Fruit fly (Drosophila melanogaster) whole organism, embryonic: Measurements from ENCODE around the gene chic.

ENCODE experiments used
- Adf1 ChIP-seq: fragments of 200-800 bp; sonication (Bioruptor generic); IDR thresholded peaks from 2 replicates; pipeline ENCODE4 v1.3.6; 2022; ENCODE audit warnings: missing biosample characterization, missing genetic modification characterization
- BEAF-32 ChIP-seq: fragments of 200-800 bp; sonication (Bioruptor generic); optimal IDR thresholded peaks from 3 replicates; lab custom pipeline; 2017; ENCODE audit warnings: missing biosample characterization, missing genetic modification characterization, mild to moderate bottlenecking, moderate library complexity, missing genetic modification reagents
- CG14014 ChIP-seq: fragments of 200-800 bp; sonication (Bioruptor generic); IDR thresholded peaks from 2 replicates; pipeline ENCODE4 v1.3.6; 2022; ENCODE audit warnings: missing biosample characterization, missing genetic modification characterization
- CG14965 ChIP-seq: fragments of 200-800 bp; sonication (Bioruptor generic); optimal IDR thresholded peaks from 2 replicates; lab custom pipeline; 2016; ENCODE audit warnings: missing biosample characterization, missing genetic modification characterization, borderline replicate concordance
- CG2120 ChIP-seq: fragments of 200-800 bp; sonication (Bioruptor generic); optimal IDR thresholded peaks from 3 replicates; lab custom pipeline; 2016; ENCODE audit warnings: missing biosample characterization, missing genetic modification characterization
- CG2202 ChIP-seq: fragments of 200-800 bp; sonication (Bioruptor generic); optimal IDR thresholded peaks from 2 replicates; lab custom pipeline; 2018; ENCODE audit warnings: missing biosample characterization, mild to moderate bottlenecking, missing genetic modification characterization
- CG34422 ChIP-seq: fragments of 200-800 bp; sonication (Bioruptor generic); IDR thresholded peaks from 3 replicates; pipeline ENCODE4 v1.3.6; 2022; ENCODE audit warnings: missing biosample characterization, missing genetic modification characterization
- CG3838 ChIP-seq: fragments of 200-800 bp; sonication (Bioruptor generic); optimal IDR thresholded peaks from 3 replicates; lab custom pipeline; 2016; ENCODE audit warnings: missing biosample characterization, missing genetic modification characterization
- CG3995 ChIP-seq: fragments of 200-800 bp; sonication (Bioruptor generic); optimal IDR thresholded peaks from 3 replicates; lab custom pipeline; 2016; ENCODE audit warnings: missing biosample characterization, missing genetic modification characterization
- CG5180 ChIP-seq: fragments of 200-800 bp; sonication (Bioruptor generic); optimal IDR thresholded peaks from 3 replicates; lab custom pipeline; 2017; ENCODE audit warnings: missing biosample characterization, missing genetic modification characterization, mild to moderate bottlenecking, moderate library complexity, missing genetic modification reagents
- CG7928 ChIP-seq: fragments of 200-800 bp; sonication (Bioruptor generic); optimal IDR thresholded peaks from 2 replicates; lab custom pipeline; 2017; ENCODE audit warnings: missing biosample characterization, mild to moderate bottlenecking, missing genetic modification characterization
- CG9797 ChIP-seq: fragments of 200-800 bp; sonication (Bioruptor generic); optimal IDR thresholded peaks from 3 replicates; lab custom pipeline; 2018; ENCODE audit warnings: missing biosample characterization, mild to moderate bottlenecking, missing genetic modification characterization
- CTCF ChIP-seq: fragments of 200-800 bp; sonication (Bioruptor generic); optimal IDR thresholded peaks from 2 replicates; lab custom pipeline; 2017; ENCODE audit warnings: missing biosample characterization, mild to moderate bottlenecking, missing genetic modification characterization, moderate library complexity
- Deaf1 ChIP-seq: fragments of 200-800 bp; optimal IDR thresholded peaks from 3 replicates; lab custom pipeline; 2019; ENCODE audit warnings: missing biosample characterization, mild to moderate bottlenecking, missing genetic modification characterization, moderate library complexity
- Dp ChIP-seq: fragments of 200-800 bp; sonication (Bioruptor generic); optimal IDR thresholded peaks from 2 replicates; lab custom pipeline; 2018; ENCODE audit warnings: missing biosample characterization, mild to moderate bottlenecking, missing genetic modification characterization, moderate library complexity
- ERR ChIP-seq: fragments of 200-800 bp; sonication (Bioruptor generic); optimal IDR thresholded peaks from 2 replicates; lab custom pipeline; 2016; ENCODE audit warnings: missing biosample characterization, missing genetic modification characterization
- HLH4C ChIP-seq: fragments of 200-800 bp; sonication (Bioruptor generic); IDR thresholded peaks from 3 replicates; pipeline ENCODE4 v1.3.6; 2022; ENCODE audit warnings: missing biosample characterization, missing genetic modification characterization; ENCODE audit not compliant: partially characterized antibody
- Hmx ChIP-seq: fragments of 200-800 bp; sonication (Bioruptor generic); optimal IDR thresholded peaks from 2 replicates; lab custom pipeline; 2016; ENCODE audit warnings: missing biosample characterization, missing genetic modification characterization
- Lim3 ChIP-seq: fragments of 200-800 bp; sonication (Bioruptor generic); IDR thresholded peaks from 2 replicates; pipeline ENCODE4 v1.3.6; 2022; ENCODE audit warnings: missing biosample characterization, missing genetic modification characterization
- Lpt ChIP-seq: fragments of >200 bp; optimal IDR thresholded peaks from 2 replicates; lab custom pipeline; 2018; ENCODE audit warnings: missing biosample characterization, missing genetic modification characterization
- MESR4 ChIP-seq: fragments of 200-800 bp; sonication (Bioruptor generic); optimal IDR thresholded peaks from 2 replicates; lab custom pipeline; 2018; ENCODE audit warnings: missing biosample characterization, mild to moderate bottlenecking, missing genetic modification characterization, moderate library complexity
- Scr ChIP-seq: fragments of 200-800 bp; sonication (Bioruptor generic); IDR thresholded peaks from 2 replicates; pipeline ENCODE4 v1.3.6; 2022; ENCODE audit warnings: missing biosample characterization, missing genetic modification characterization; ENCODE audit not compliant: partially characterized antibody
- Sin3A ChIP-seq: fragments of >200 bp; optimal IDR thresholded peaks from 2 replicates; lab custom pipeline; 2018
- Sox102F ChIP-seq: fragments of 200-800 bp; sonication (Bioruptor generic); optimal IDR thresholded peaks from 2 replicates; lab custom pipeline; 2018; ENCODE audit warnings: missing biosample characterization, mild to moderate bottlenecking, missing genetic modification characterization, moderate library complexity
- Trl ChIP-seq, 3 experiments: fragments of >200 bp in 2 of 3; fragments of 200-800 bp in 1 of 3; sonication (Bioruptor generic) in 1 of 3; optimal IDR thresholded peaks; 2 replicates in 1 of 3; 3 replicates in 2 of 3; lab custom pipeline; 2016 to 2017; ENCODE audit warnings: missing biosample characterization in 1 of 3, missing genetic modification characterization in 1 of 3
- Xrp1 ChIP-seq: fragments of 200-800 bp; sonication (Bioruptor generic); IDR thresholded peaks from 2 replicates; pipeline ENCODE4 v1.3.6; 2022; ENCODE audit warnings: missing biosample characterization, missing genetic modification characterization
- al ChIP-seq: fragments of 200-800 bp; sonication (Bioruptor generic); IDR thresholded peaks from 2 replicates; pipeline ENCODE4 v1.3.6; 2022; ENCODE audit warnings: missing biosample characterization, missing genetic modification characterization
- cad ChIP-seq: fragments of >200 bp; optimal IDR thresholded peaks from 2 replicates; lab custom pipeline; 2017; ENCODE audit warnings: missing biosample characterization, missing genetic modification characterization
- cg ChIP-seq: fragments of 200-800 bp; sonication (Bioruptor generic); optimal IDR thresholded peaks from 3 replicates; lab custom pipeline; 2019; ENCODE audit warnings: missing biosample characterization, mild to moderate bottlenecking, missing genetic modification characterization, moderate library complexity
- ci ChIP-seq: fragments of 200-800 bp; sonication (Bioruptor generic); IDR thresholded peaks from 3 replicates; pipeline ENCODE4 v1.3.6; 2022; ENCODE audit warnings: missing biosample characterization, missing genetic modification characterization
- crc ChIP-seq: fragments of 200-800 bp; sonication (Bioruptor generic); optimal IDR thresholded peaks from 2 replicates; lab custom pipeline; 2016; ENCODE audit warnings: missing biosample characterization, missing genetic modification characterization
- ems ChIP-seq: fragments of 200-800 bp; sonication (Bioruptor generic); optimal IDR thresholded peaks from 3 replicates; lab custom pipeline; 2016; ENCODE audit warnings: missing biosample characterization, missing genetic modification characterization
- fd3F ChIP-seq: fragments of 200-800 bp; sonication (Bioruptor generic); optimal IDR thresholded peaks from 2 replicates; lab custom pipeline; 2018; ENCODE audit warnings: missing biosample characterization, mild to moderate bottlenecking, missing genetic modification characterization, moderate library complexity
- fd64A ChIP-seq: fragments of 200-800 bp; sonication (Bioruptor generic); optimal IDR thresholded peaks from 3 replicates; lab custom pipeline; 2018; ENCODE audit warnings: missing biosample characterization, mild to moderate bottlenecking, missing genetic modification characterization
- gce ChIP-seq: fragments of 200-800 bp; sonication (Bioruptor generic); IDR thresholded peaks from 3 replicates; pipeline ENCODE4 v1.3.6; 2022; ENCODE audit warnings: missing biosample characterization, missing genetic modification characterization
- gro ChIP-seq: fragments of 200-800 bp; sonication (Bioruptor generic); optimal IDR thresholded peaks from 2 replicates; lab custom pipeline; 2016; ENCODE audit warnings: missing biosample characterization, missing genetic modification characterization
- gsb ChIP-seq: fragments of 200-800 bp; sonication (Bioruptor generic); IDR thresholded peaks from 2 replicates; pipeline ENCODE4 v1.3.6; 2022; ENCODE audit warnings: missing biosample characterization, missing genetic modification characterization
- jigr1 ChIP-seq: fragments of 200-800 bp; sonication (Bioruptor generic); IDR thresholded peaks from 3 replicates; pipeline ENCODE4 v1.3.6; 2022; ENCODE audit warnings: missing biosample characterization, missing genetic modification characterization
- jing ChIP-seq: fragments of 200-800 bp; sonication (Bioruptor generic); optimal IDR thresholded peaks from 2 replicates; lab custom pipeline; 2018; ENCODE audit warnings: missing biosample characterization, mild to moderate bottlenecking, missing genetic modification characterization
- jumu ChIP-seq: fragments of 200-800 bp; sonication (Bioruptor generic); optimal IDR thresholded peaks from 3 replicates; lab custom pipeline; 2016; ENCODE audit warnings: missing biosample characterization, missing genetic modification characterization
- nerfin-1 ChIP-seq: fragments of 200-800 bp; sonication (Bioruptor generic); optimal IDR thresholded peaks from 3 replicates; lab custom pipeline; 2019; ENCODE audit warnings: missing biosample characterization, mild to moderate bottlenecking, missing genetic modification characterization, moderate library complexity
- p53 ChIP-seq: fragments of 200-800 bp; sonication (Bioruptor generic); optimal IDR thresholded peaks from 2 replicates; lab custom pipeline; 2016; ENCODE audit warnings: missing biosample characterization, missing genetic modification characterization
- rib ChIP-seq: fragments of 200-800 bp; sonication (Bioruptor generic); IDR thresholded peaks from 2 replicates; pipeline ENCODE4 v1.3.6; 2022; ENCODE audit warnings: missing biosample characterization, missing genetic modification characterization
- seq ChIP-seq: fragments of 200-800 bp; sonication (Bioruptor generic); IDR thresholded peaks from 2 replicates; pipeline ENCODE4 v1.3.6; 2022; ENCODE audit warnings: missing biosample characterization, missing genetic modification characterization
- sim ChIP-seq: fragments of 200-800 bp; sonication (Bioruptor generic); IDR thresholded peaks from 2 replicates; pipeline ENCODE4 v1.3.6; 2022; ENCODE audit warnings: missing biosample characterization, missing genetic modification characterization
- sna ChIP-seq: fragments of 200-800 bp; sonication (Bioruptor generic); IDR thresholded peaks from 2 replicates; pipeline ENCODE4 v1.3.6; 2022; ENCODE audit warnings: missing biosample characterization, missing genetic modification characterization; ENCODE audit not compliant: partially characterized antibody
- stwl ChIP-seq: fragments of 200-800 bp; sonication (Bioruptor generic); optimal IDR thresholded peaks from 3 replicates; lab custom pipeline; 2018; ENCODE audit warnings: missing biosample characterization, mild to moderate bottlenecking, missing genetic modification characterization, moderate library complexity
- wek ChIP-seq: fragments of 200-800 bp; sonication (Bioruptor generic); optimal IDR thresholded peaks from 3 replicates; lab custom pipeline; 2018; ENCODE audit warnings: missing biosample characterization, mild to moderate bottlenecking, missing genetic modification characterization, moderate library complexity
- zen ChIP-seq: fragments of 200-800 bp; sonication (Bioruptor generic); optimal IDR thresholded peaks from 3 replicates; lab custom pipeline; 2018; ENCODE audit warnings: missing biosample characterization, mild to moderate bottlenecking, missing genetic modification characterization, moderate library complexity

Gene chic

DNA sequence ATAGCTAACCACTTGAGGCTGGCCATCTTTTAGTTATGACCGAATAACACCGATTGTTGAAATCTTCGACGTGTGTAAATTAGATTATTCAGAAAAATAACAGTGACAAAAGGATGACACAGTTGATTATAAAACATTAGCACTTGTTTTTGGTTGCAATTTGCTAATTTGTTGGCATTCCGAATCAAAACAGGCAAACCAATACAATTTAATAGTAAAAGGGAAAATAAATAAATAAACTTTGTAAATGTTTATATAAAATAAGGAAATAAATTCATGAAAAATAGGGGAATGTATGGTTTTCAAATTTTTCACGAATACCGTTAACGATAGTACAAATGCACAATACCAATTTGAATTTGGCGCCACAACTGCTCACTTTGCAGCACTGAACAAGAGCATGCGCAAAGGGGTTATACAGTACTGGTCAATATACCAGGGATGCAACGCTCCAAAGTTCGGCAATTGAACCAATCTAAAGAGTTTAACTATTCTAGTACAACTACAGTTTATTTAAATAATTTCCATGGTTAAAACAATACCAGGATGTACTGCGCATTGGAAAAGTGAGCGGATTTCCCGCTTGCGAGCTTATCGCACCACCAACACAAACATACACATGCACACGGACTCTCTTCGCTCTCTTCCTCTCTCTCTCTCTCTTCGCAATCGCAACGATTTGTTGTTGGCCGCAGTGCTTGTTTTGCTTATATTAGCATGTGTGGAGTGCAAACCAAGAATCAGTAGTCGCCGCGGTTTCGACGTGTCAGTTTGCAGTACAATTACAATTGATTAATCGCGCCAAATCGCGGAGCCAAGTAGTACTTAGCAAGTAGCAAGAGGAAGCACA lies 37.4 kb downstream of the chic start, which contains the start of the genes Sfp26Ad and Gpdh1 (continued):
- TF ChIP-seq p53 (GFP tag; lab: Kevin White, UChicago) (peak; percentile 38), crc (GFP tag; lab: Kevin White, UChicago) (peak; percentile 63), CG34422 (GFP tag; lab: Robert Waterston, UW) (peak; percentile 60; the same call in 2 of the 3 replicates), CG3995 (GFP tag; lab: Kevin White, UChicago) (peak; percentile 50), Xrp1 (GFP tag; lab: Robert Waterston, UW) (peak; percentile 74), stwl (tag; lab: Kevin White, UChicago) (peak; percentile 85), ems (peak; percentile 87), Deaf1 (peak; percentile 42), CG2202 (tag; lab: Kevin White, UChicago) (peak; percentile 12), sim (GFP tag; lab: Robert Waterston, UW) (peak; percentile 32; the same call in 1 of the 2 replicates), nerfin-1 (peak; percentile 35), wek (peak; percentile 99), jing (peak; percentile 21), rib (GFP tag; lab: Robert Waterston, UW) (no peak; the same call in none of the 2 replicates), Lim3 (no peak), CG9797 (GFP tag; lab: Kevin White, UChicago) (peak; percentile 54), CG3838 (GFP tag; lab: Kevin White, UChicago) (peak; percentile 18), Dp (peak; percentile 99), Scr (GFP tag; lab: Robert Waterston, UW) (peak; percentile 63), jigr1 (no peak), seq (GFP tag; lab: Robert Waterston, UW) (peak; percentile 58; the same call in 1 of the 2 replicates), Adf1 (GFP tag; lab: Robert Waterston, UW) (peak; percentile 63; the same call in 1 of the 2 replicates), Sox102F (peak; percentile 65), Hmx (GFP tag; lab: Kevin White, UChicago) (peak; percentile 6), CG14014 (GFP tag; lab: Robert Waterston, UW) (peak; percentile 56; the same call in 1 of the 2 replicates), Sin3A (lab: Kevin White, UChicago) (peak; percentile 58), CG14965 (peak; percentile 27), CG7928 (GFP tag; lab: Kevin White, UChicago) (peak; percentile 99), CG5180 (peak; percentile 17), Trl (optimal IDR thresholded peaks at IDR 0.05; lab: Kevin White, UChicago) (peak; percentile 98 to 99), Trl (GFP tag; optimal IDR thresholded peaks at IDR 0.05; lab: Kevin White, UChicago) (peak; percentile 92), CG2120 (GFP tag; lab: Kevin White, UChicago) (peak; percentile 88), MESR4 (GFP tag; lab: Kevin White, UChicago) (peak; percentile 65), fd3F (peak; percentile 74), CTCF (no peak), sna (GFP tag; lab: Robert Waterston, UW) (peak; percentile 47), gro (peak; percentile 70), ERR (GFP tag; lab: Kevin White, UChicago) (peak; percentile 72), jumu (peak; percentile 87), Lpt (GFP tag; lab: Kevin White, UChicago) (no peak), ci (GFP tag; lab: Robert Waterston, UW) (peak; percentile 91), al (GFP tag; lab: Robert Waterston, UW) (peak; percentile 48; the same call in 1 of the 2 replicates), cad (no peak), cg (GFP tag; lab: Kevin White, UChicago) (peak; percentile 95), gsb (GFP tag; lab: Robert Waterston, UW) (peak; percentile 50), zen (tag; lab: Kevin White, UChicago) (peak; percentile 25), fd64A (GFP tag; lab: Kevin White, UChicago) (peak; percentile 12), BEAF-32 (GFP tag; lab: Kevin White, UChicago) (peak; percentile 66), gce (GFP tag; lab: Robert Waterston, UW) (no peak; the same call in 2 of the 3 replicates), HLH4C (GFP tag; lab: Robert Waterston, UW) (peak; percentile 44; the same call in 2 of the 3 replicates)
